Fruit fly (Drosophila melanogaster) whole organism, wandering third instar larva: ENCODE measurements around the gene CG4375.

Source experiments
- Abd-B ChIP-seq: fragments of >200 bp; optimal IDR thresholded peaks from 2 replicates; lab custom pipeline; 2017; ENCODE audit warnings: missing biosample characterization, missing genetic modification characterization
- CG32264 ChIP-seq: fragments of 200-800 bp; sonication (Bioruptor generic); optimal IDR thresholded peaks from 2 replicates; lab custom pipeline; 2016; ENCODE audit warnings: missing biosample characterization, missing genetic modification characterization
- CG9705 ChIP-seq: fragments of 200-800 bp; sonication (Bioruptor generic); optimal IDR thresholded peaks from 2 replicates; lab custom pipeline; 2018; ENCODE audit warnings: missing biosample characterization, mild to moderate bottlenecking, missing genetic modification characterization
- CrebA ChIP-seq: fragments of 200-800 bp; sonication (Bioruptor generic); optimal IDR thresholded peaks from 2 replicates; lab custom pipeline; 2016; ENCODE audit warnings: missing biosample characterization, mild to moderate bottlenecking, missing genetic modification characterization, borderline replicate concordance
- Dfd ChIP-seq: fragments of >200 bp; optimal IDR thresholded peaks from 2 replicates; lab custom pipeline; 2017; ENCODE audit warnings: missing biosample characterization, missing genetic modification characterization
- Dif ChIP-seq: fragments of 200-275, 200-300 bp; sonication (Bioruptor generic); optimal IDR thresholded peaks from 2 replicates; lab custom pipeline; 2018; ENCODE audit warnings: missing biosample characterization, missing genetic modification characterization; ENCODE audit not compliant: partially characterized antibody
- GATAd ChIP-seq: sonication (Bioruptor generic); optimal IDR thresholded peaks from 2 replicates; lab custom pipeline; 2016; ENCODE audit warnings: missing biosample characterization, missing genetic modification characterization
- HLH106 ChIP-seq: fragments of 200-800 bp; optimal IDR thresholded peaks from 3 replicates; lab custom pipeline; 2019; ENCODE audit warnings: missing biosample characterization, mild to moderate bottlenecking, missing genetic modification characterization, moderate library complexity
- Hnf4 ChIP-seq: fragments of 200-800 bp; sonication (Bioruptor generic); optimal IDR thresholded peaks from 2 replicates; lab custom pipeline; 2016; ENCODE audit warnings: missing biosample characterization, mild to moderate bottlenecking, missing genetic modification characterization
- Hr78 ChIP-seq: fragments of >200 bp; optimal IDR thresholded peaks from 2 replicates; lab custom pipeline; 2017; ENCODE audit warnings: missing biosample characterization, missing genetic modification characterization
- Jra ChIP-seq: sonication (Bioruptor generic); optimal IDR thresholded peaks from 2 replicates; lab custom pipeline; 2016; ENCODE audit warnings: missing biosample characterization, missing genetic modification characterization
- Mio ChIP-seq: sonication (Bioruptor generic); optimal IDR thresholded peaks from 2 replicates; lab custom pipeline; 2016; ENCODE audit warnings: missing biosample characterization, missing genetic modification characterization
- N ChIP-seq: fragments of >200 bp; optimal IDR thresholded peaks from 2 replicates; lab custom pipeline; 2018; ENCODE audit warnings: missing biosample characterization, missing external identifiers, missing genetic modification characterization
- OdsH ChIP-seq: fragments of 200-800 bp; sonication (Bioruptor generic); optimal IDR thresholded peaks from 2 replicates; lab custom pipeline; 2016; ENCODE audit warnings: missing biosample characterization, mild to moderate bottlenecking, missing genetic modification characterization
- Rel ChIP-seq, 2 experiments: fragments of 200-800 bp; sonication (Bioruptor generic) in 1 of 2; optimal IDR thresholded peaks; 2 replicates in 1 of 2; 3 replicates in 1 of 2; lab custom pipeline; 2016 to 2019; ENCODE audit warnings: mild to moderate bottlenecking in 2 of 2, missing biosample characterization in 2 of 2, missing genetic modification characterization in 2 of 2, moderate library complexity in 1 of 2
- Sp1 ChIP-seq: fragments of 200-800 bp; sonication (Bioruptor generic); optimal IDR thresholded peaks from 3 replicates; lab custom pipeline; 2019; ENCODE audit warnings: missing biosample characterization, mild to moderate bottlenecking, missing genetic modification characterization, moderate library complexity
- Vsx2 ChIP-seq: fragments of 200-300, 225-300 bp; sonication (Bioruptor generic); optimal IDR thresholded peaks from 2 replicates; lab custom pipeline; 2018; ENCODE audit warnings: missing biosample characterization, missing genetic modification characterization; ENCODE audit not compliant: partially characterized antibody
- br ChIP-seq: fragments of 200-800 bp; sonication (Bioruptor generic); optimal IDR thresholded peaks from 2 replicates; lab custom pipeline; 2016; ENCODE audit warnings: missing biosample characterization, missing genetic modification characterization
- brk ChIP-seq: fragments of 200-800 bp; sonication (Bioruptor generic); optimal IDR thresholded peaks from 2 replicates; lab custom pipeline; 2016; ENCODE audit warnings: missing biosample characterization, mild to moderate bottlenecking, missing genetic modification characterization
- dl ChIP-seq, 2 experiments: fragments of 175-275, 200-275 bp in 1 of 2; fragments of 200-275 bp in 1 of 2; sonication (Bioruptor generic); optimal IDR thresholded peaks; lab custom pipeline; 2018; ENCODE audit warnings: mild to moderate bottlenecking in 2 of 2, missing biosample characterization in 2 of 2, missing genetic modification characterization in 2 of 2, moderate library complexity in 2 of 2; ENCODE audit not compliant: partially characterized antibody in 2 of 2, insufficient read depth in 1 of 2
- dsf ChIP-seq: sonication (Bioruptor generic); optimal IDR thresholded peaks from 2 replicates; lab custom pipeline; 2016; ENCODE audit warnings: missing biosample characterization, missing genetic modification characterization, borderline replicate concordance
- ey ChIP-seq: fragments of 200-800 bp; sonication (Bioruptor generic); optimal IDR thresholded peaks from 2 replicates; lab custom pipeline; 2016; ENCODE audit warnings: missing biosample characterization, missing genetic modification characterization
- foxo ChIP-seq, 2 experiments: fragments of 200-800 bp; sonication (Bioruptor generic); optimal IDR thresholded peaks; 2 replicates in 1 of 2; 3 replicates in 1 of 2; lab custom pipeline; 2016 to 2017; ENCODE audit warnings: missing biosample characterization in 2 of 2, missing genetic modification characterization in 2 of 2
- fru ChIP-seq: fragments of 200-800 bp; sonication (Bioruptor generic); optimal IDR thresholded peaks from 3 replicates; lab custom pipeline; 2016; ENCODE audit warnings: missing biosample characterization, mild to moderate bottlenecking, missing genetic modification characterization
- h ChIP-seq: fragments of 200-800 bp; sonication (Bioruptor generic); optimal IDR thresholded peaks from 3 replicates; lab custom pipeline; 2016; ENCODE audit warnings: missing biosample characterization, mild to moderate bottlenecking, missing genetic modification characterization
- jim ChIP-seq: fragments of 175-275, 200-325 bp; sonication (Bioruptor generic); optimal IDR thresholded peaks from 2 replicates; lab custom pipeline; 2016; ENCODE audit warnings: missing biosample characterization, mild to moderate bottlenecking, missing genetic modification characterization
- lola ChIP-seq: fragments of >200 bp; optimal IDR thresholded peaks from 2 replicates; lab custom pipeline; 2017; ENCODE audit warnings: missing biosample characterization, missing genetic modification characterization
- pan ChIP-seq: fragments of >200 bp; optimal IDR thresholded peaks from 2 replicates; lab custom pipeline; 2017
- psq ChIP-seq: fragments of 200-800 bp; sonication (Bioruptor generic); optimal IDR thresholded peaks from 3 replicates; lab custom pipeline; 2017; ENCODE audit warnings: missing biosample characterization, mild to moderate bottlenecking, missing genetic modification characterization, moderate library complexity
- rgr ChIP-seq: fragments of 200-800 bp; sonication (Bioruptor generic); optimal IDR thresholded peaks from 3 replicates; lab custom pipeline; 2016; ENCODE audit warnings: missing biosample characterization, mild to moderate bottlenecking, missing genetic modification characterization
- sage ChIP-seq: fragments of 200-800 bp; sonication (Bioruptor generic); optimal IDR thresholded peaks from 2 replicates; lab custom pipeline; 2016; ENCODE audit warnings: missing biosample characterization, mild to moderate bottlenecking, missing genetic modification characterization
- sv ChIP-seq: fragments of 200-800 bp; sonication (Bioruptor generic); optimal IDR thresholded peaks from 3 replicates; lab custom pipeline; 2016; ENCODE audit warnings: missing biosample characterization, missing genetic modification characterization
- tai ChIP-seq: sonication (Bioruptor generic); optimal IDR thresholded peaks from 2 replicates; lab custom pipeline; 2016; ENCODE audit warnings: missing biosample characterization, missing genetic modification characterization
- usp ChIP-seq: fragments of >200 bp; optimal IDR thresholded peaks from 2 replicates; lab custom pipeline; 2017; ENCODE audit warnings: missing biosample characterization, missing genetic modification characterization

The CG4375 gene

DNA sequence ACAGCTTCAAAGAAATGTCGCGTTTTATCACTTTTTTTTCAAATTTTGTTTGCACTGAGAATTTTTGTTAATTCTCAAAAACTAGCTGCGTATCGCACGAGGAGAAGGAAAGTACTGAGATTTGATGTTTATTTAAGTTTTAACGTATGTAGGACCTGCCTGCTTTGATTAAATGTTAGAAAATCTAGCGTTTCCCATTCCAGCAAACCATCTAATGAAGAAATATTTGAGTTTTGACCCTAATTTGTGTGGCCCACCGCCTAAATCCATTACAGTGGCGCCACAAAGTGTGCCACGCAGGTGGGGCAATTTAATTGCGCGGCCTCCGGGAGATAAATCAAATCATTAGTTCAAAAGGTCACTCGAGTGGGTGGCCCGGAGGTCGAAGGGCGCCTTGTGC is at the start of gene CG4375:
TSS of gene CG4375 (minus strand) at position 101 of the 400 bp plus-strand sequence.
- TF ChIP-seq foxo (GFP tag; optimal IDR thresholded peaks at IDR 0.05; lab: Kevin White, UChicago): no peak
- no peak for TF ChIP-seq tai
- no peak for TF ChIP-seq Abd-B (GFP tag; lab: Kevin White, UChicago)
- no peak for TF ChIP-seq sage (GFP tag; lab: Kevin White, UChicago)
- no peak for TF ChIP-seq Sp1 (GFP tag; lab: Kevin White, UChicago)
- TF ChIP-seq Rel (GFP tag; optimal IDR thresholded peaks at IDR 0.05; lab: Kevin White, UChicago): no peak
- no peak for TF ChIP-seq Rel (tag; optimal IDR thresholded peaks at IDR 0.05; lab: Kevin White, UChicago)
- TF ChIP-seq br (GFP tag; lab: Kevin White, UChicago): no peak
- no peak for TF ChIP-seq lola (GFP tag; lab: Kevin White, UChicago)
- TF ChIP-seq h: no peak
- TF ChIP-seq pan (lab: Kevin White, UChicago): no peak
- no peak for TF ChIP-seq Mio (GFP tag; lab: Kevin White, UChicago)
- no peak for TF ChIP-seq GATAd
- TF ChIP-seq Hr78: no peak
- TF ChIP-seq Dfd (GFP tag; lab: Kevin White, UChicago): no peak
- TF ChIP-seq CG9705 (GFP tag; lab: Kevin White, UChicago): no peak
- TF ChIP-seq usp: no peak
- no peak for TF ChIP-seq CrebA (GFP tag; lab: Kevin White, UChicago)
- no peak for TF ChIP-seq dl (GFP tag; optimal IDR thresholded peaks at IDR 0.05; lab: Kevin White, UChicago; ENCODE audit: insufficient read depth in 1 of 2, partially characterized antibody in 2 of 2)
- TF ChIP-seq sv (GFP tag; lab: Kevin White, UChicago): no peak

- no peak for TF ChIP-seq CG32264 (GFP tag; lab: Kevin White, UChicago)
- TF ChIP-seq N: no peak
- no peak for TF ChIP-seq jim
- no peak for TF ChIP-seq Dfd (GFP tag; lab: Kevin White, UChicago)
- TF ChIP-seq OdsH: peak; percentile 30
- TF ChIP-seq HLH106: peak; percentile 30
- TF ChIP-seq sage (GFP tag; lab: Kevin White, UChicago): no peak
- no peak for TF ChIP-seq Hnf4 (GFP tag; lab: Kevin White, UChicago)
- TF ChIP-seq rgr (GFP tag; lab: Kevin White, UChicago): peak; percentile 50
- TF ChIP-seq ey (GFP tag; lab: Kevin White, UChicago): peak; percentile 53
- peak; percentile 8 for TF ChIP-seq Sp1 (GFP tag; lab: Kevin White, UChicago)
- peak; percentile 25 for TF ChIP-seq psq (GFP tag; lab: Kevin White, UChicago)
- TF ChIP-seq h: peak; percentile 59
- no peak for TF ChIP-seq Vsx2 (GFP tag; lab: Kevin White, UChicago)
- peak; percentile 49 for TF ChIP-seq br (GFP tag; lab: Kevin White, UChicago)
- TF ChIP-seq fru (GFP tag; lab: Kevin White, UChicago): peak; percentile 49
- peak in 1 of 2 experiments; percentile 73 for TF ChIP-seq foxo (GFP tag; optimal IDR thresholded peaks at IDR 0.05; lab: Kevin White, UChicago)
- peak; percentile 76 for TF ChIP-seq sv (GFP tag; lab: Kevin White, UChicago)
Observed at dm6 chr2L:1075753-1076152, 49.1 kb upstream of the CG4375 start.

DNA sequence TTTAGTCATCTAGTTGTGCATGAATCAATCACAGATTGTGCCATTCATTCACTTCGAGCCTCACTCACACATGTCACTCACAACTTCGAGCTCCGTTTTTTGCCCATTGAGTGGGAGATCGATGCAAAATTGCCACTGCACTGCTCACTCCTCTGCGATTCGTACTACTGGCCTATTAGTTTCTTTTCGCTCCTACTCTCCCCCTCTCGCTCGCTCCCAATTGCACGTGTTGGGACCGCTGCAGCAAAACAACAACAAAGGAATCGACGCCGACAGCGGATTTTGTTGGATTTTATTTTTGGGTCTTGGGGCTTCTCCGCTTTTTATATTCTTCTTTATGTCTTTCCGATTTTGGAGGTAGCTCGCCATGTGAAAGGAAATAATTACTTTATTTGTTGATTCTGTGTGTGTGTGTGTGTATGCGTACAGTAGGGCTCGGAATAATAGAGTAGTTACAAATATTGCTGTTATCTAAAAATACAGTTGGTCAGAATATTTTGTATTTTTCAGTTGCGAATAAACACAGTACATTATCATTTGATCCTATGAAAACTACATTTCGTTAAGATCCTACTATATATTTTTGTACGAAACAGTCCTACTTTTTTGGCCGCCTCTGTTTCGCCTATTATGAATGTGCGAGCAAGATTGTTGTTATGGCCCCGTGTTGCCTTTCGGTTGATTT is 47.6 kb upstream of the CG4375 start:
- TF ChIP-seq br (GFP tag; lab: Kevin White, UChicago) (no peak), CG32264 (GFP tag; lab: Kevin White, UChicago) (no peak), Hr78 (no peak), Vsx2 (GFP tag; lab: Kevin White, UChicago) (no peak), ey (GFP tag; lab: Kevin White, UChicago) (no peak), h (peak; percentile 1), rgr (GFP tag; lab: Kevin White, UChicago) (peak; percentile 31), Sp1 (GFP tag; lab: Kevin White, UChicago) (no peak), usp (no peak), psq (GFP tag; lab: Kevin White, UChicago) (peak; percentile 7), foxo (GFP tag; optimal IDR thresholded peaks at IDR 0.05; lab: Kevin White, UChicago) (peak in 1 of 2 experiments; percentile 15), sv (GFP tag; lab: Kevin White, UChicago) (peak; percentile 34), CrebA (GFP tag; lab: Kevin White, UChicago) (no peak), brk (GFP tag; lab: Kevin White, UChicago) (no peak), dsf (GFP tag; lab: Kevin White, UChicago) (no peak), N (no peak), Jra (GFP tag; lab: Kevin White, UChicago) (no peak), jim (no peak), fru (GFP tag; lab: Kevin White, UChicago) (no peak), GATAd (no peak), Hnf4 (GFP tag; lab: Kevin White, UChicago) (no peak), Dif (GFP tag; lab: Kevin White, UChicago) (no peak)
